Fruit fly (Drosophila melanogaster): ENCODE results near the gene CG8281.

- TF ChIP-seq Snoo (tag; optimal IDR thresholded peaks at IDR 0.05): no peak
- no peak for TF ChIP-seq CG9948 (tag; optimal IDR thresholded peaks at IDR 0.05)
- no peak for TF ChIP-seq gl (tag; optimal IDR thresholded peaks at IDR 0.05)
- no peak for TF ChIP-seq fd96Ca (GFP tag; IDR thresholded peaks at IDR 0.05)
- TF ChIP-seq CG14655 (GFP tag; optimal IDR thresholded peaks at IDR 0.05): no peak
These were observed 22.6 kb downstream of the CG8281 start for dm6 chr3L:7934857-7935256.

Data from whole organism, pupa.